Fruit fly (Drosophila melanogaster) Kc167 (cell line): Measurements from ENCODE around the gene MtnA.

Source experiments
- Myc ChIP-seq: fragments of >200 bp; optimal IDR thresholded peaks from 2 replicates; lab custom pipeline; 2017; ENCODE audit warnings: missing external identifiers
- Sin3A ChIP-seq: fragments of >200 bp; optimal IDR thresholded peaks from 2 replicates; lab custom pipeline; 2018; ENCODE audit warnings: missing external identifiers
- h ChIP-seq: fragments of >200 bp; optimal IDR thresholded peaks from 3 replicates; lab custom pipeline; 2018; ENCODE audit warnings: missing external identifiers
- psq ChIP-seq: fragments of >200 bp; optimal IDR thresholded peaks from 2 replicates; lab custom pipeline; 2017; ENCODE audit warnings: missing external identifiers

- no peak for TF ChIP-seq psq
- no peak for TF ChIP-seq Sin3A (lab: Kevin White, UChicago)
- TF ChIP-seq h (lab: Kevin White, UChicago): no peak
- no peak for TF ChIP-seq Myc (lab: Kevin White, UChicago)
Measured at dm6 chr3R:9762955-9763931, 20.9 kb downstream of the MtnA start, which contains the start of the genes Snap24 and CG8478.
